Worm (Caenorhabditis elegans) whole organism, L3 larva: ENCODE measurements around the gene cank-26.

Experiments
- ceh-28 ChIP-seq: fragments of 150-350 bp; optimal IDR thresholded peaks from 2 replicates; lab custom pipeline; 2014; ENCODE audit warnings: missing biosample characterization, missing genetic modification reagents, missing genetic modification characterization
- elt-2 ChIP-seq: sonication (generic microtip); optimal IDR thresholded peaks from 2 replicates; lab custom pipeline; 2016; ENCODE audit warnings: missing genetic modification reagents, mild to moderate bottlenecking, missing genetic modification characterization, missing compliant biosample characterization
- lin-15B ChIP-seq: fragments of 150-350 bp; optimal IDR thresholded peaks from 2 replicates; lab custom pipeline; 2014; ENCODE audit warnings: missing biosample characterization, missing genetic modification characterization
- nhr-11 ChIP-seq: fragments of 150-350 bp; optimal IDR thresholded peaks from 2 replicates; lab custom pipeline; 2014; ENCODE audit warnings: missing biosample characterization, missing genetic modification characterization
- nhr-12 ChIP-seq: fragments of 150-350 bp; optimal IDR thresholded peaks from 2 replicates; lab custom pipeline; 2014; ENCODE audit warnings: missing biosample characterization, missing genetic modification characterization
- nhr-23 ChIP-seq: fragments of 150-350 bp; optimal IDR thresholded peaks from 2 replicates; lab custom pipeline; 2014; ENCODE audit warnings: missing biosample characterization, missing genetic modification reagents, missing genetic modification characterization
- nhr-67 ChIP-seq: fragments of 150-350 bp; optimal IDR thresholded peaks from 2 replicates; lab custom pipeline; 2014; ENCODE audit warnings: missing biosample characterization, missing genetic modification characterization
- ztf-4 ChIP-seq: fragments of 150-350 bp; optimal IDR thresholded peaks from 2 replicates; lab custom pipeline; 2014; ENCODE audit warnings: missing biosample characterization, missing genetic modification characterization

DNA sequence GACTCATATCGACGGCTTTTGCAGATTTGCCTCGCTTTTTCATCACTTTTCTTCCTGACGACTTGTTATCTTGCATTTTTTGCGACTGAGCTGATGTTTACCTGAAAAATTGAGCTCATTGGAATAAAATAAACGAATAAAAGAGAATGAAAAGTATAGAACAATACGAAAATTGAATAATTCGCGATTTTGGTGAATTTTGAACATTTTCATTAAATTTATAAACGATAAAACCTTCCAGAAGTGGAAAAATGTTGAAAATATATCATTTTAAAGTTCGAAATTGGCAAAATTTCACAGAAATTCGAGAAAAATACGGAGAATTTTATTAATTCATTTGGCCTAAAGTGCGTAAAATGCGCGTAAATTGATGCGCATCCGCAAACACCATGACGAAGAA, 41.2 kb downstream of the cank-26 start, which contains the start of gene Y14H12B.2:
- TF ChIP-seq elt-2 (tag; lab: Kevin White, UChicago): no peak
- no peak for TF ChIP-seq nhr-67 (tag; lab: Kevin White, UChicago)
- no peak for TF ChIP-seq nhr-11 (tag; lab: Kevin White, UChicago)
- TF ChIP-seq nhr-12 (tag; lab: Kevin White, UChicago): no peak
- no peak for TF ChIP-seq lin-15B (tag; lab: Kevin White, UChicago)
- no peak for TF ChIP-seq nhr-23 (tag; lab: Kevin White, UChicago)
- TF ChIP-seq ztf-4 (tag; lab: Kevin White, UChicago): no peak
- TF ChIP-seq ceh-28: no peak
